Fruit fly (Drosophila melanogaster): Measurements from ENCODE around the gene Cyp4s3.
A peak's percentile ranks its signal among the peaks of the same experiment; 100 is the strongest.

Cyp4s3 gene

dm6 chrX:15085777-15086510 is 30.4 kb downstream of the Cyp4s3 start, which contains the start of the genes CG15027 and Dbct (continued):
- TF ChIP-seq CG15269 (tag; optimal IDR thresholded peaks at IDR 0.05) = peak; percentile 65
- no peak for TF ChIP-seq jing (GFP tag; optimal IDR thresholded peaks at IDR 0.05)
- TF ChIP-seq CG6791 (GFP tag; IDR thresholded peaks at IDR 0.05; ENCODE audit: partially characterized antibody) = peak; percentile 49; the same call in 2 of the 3 replicates
- TF ChIP-seq nau (GFP tag; optimal IDR thresholded peaks at IDR 0.05) = peak; percentile 13
- TF ChIP-seq ap (GFP tag; IDR thresholded peaks at IDR 0.05) = 0 out of 2 replicates have a peak, but pooled peaks have one; percentile 29
- peak; percentile 73; the same call in 2 of the 3 replicates for TF ChIP-seq Doc3 (GFP tag; IDR thresholded peaks at IDR 0.05; ENCODE audit: partially characterized antibody)
- peak; percentile 62 for TF ChIP-seq Chrac-16 (GFP tag; optimal IDR thresholded peaks at IDR 0.05)
- TF ChIP-seq CTCF (GFP tag; optimal IDR thresholded peaks at IDR 0.05) = no peak
- peak; percentile 78 for TF ChIP-seq nmo (GFP tag; optimal IDR thresholded peaks at IDR 0.05)
- peak; percentile 76 for TF ChIP-seq trem (tag; optimal IDR thresholded peaks at IDR 0.05)
- peak; percentile 63 for TF ChIP-seq CG10366 (GFP tag; IDR thresholded peaks at IDR 0.05)
- no peak for TF ChIP-seq CG5953 (GFP tag; IDR thresholded peaks at IDR 0.05)
- peak; percentile 79 for TF ChIP-seq CG10543 (GFP tag; optimal IDR thresholded peaks at IDR 0.05)
- no peak for TF ChIP-seq CG9797 (GFP tag; optimal IDR thresholded peaks at IDR 0.05)
- TF ChIP-seq Rfx (GFP tag; IDR thresholded peaks at IDR 0.05) = peak; percentile 72
- TF ChIP-seq CG31441 (GFP tag; IDR thresholded peaks at IDR 0.05) = peak; percentile 51; the same call in 1 of the 2 replicates
- peak; percentile 81 for TF ChIP-seq BEAF-32 (GFP tag; optimal IDR thresholded peaks at IDR 0.05)
- no peak for TF ChIP-seq crol (GFP tag; IDR thresholded peaks at IDR 0.05)
- TF ChIP-seq tup (GFP tag; optimal IDR thresholded peaks at IDR 0.05) = no peak
- no peak for TF ChIP-seq Mes4 (GFP tag; optimal IDR thresholded peaks at IDR 0.05)
- TF ChIP-seq dpn (GFP tag; optimal IDR thresholded peaks at IDR 0.05) = peak in 1 of 2 experiments; percentile 62
- peak; percentile 53 for TF ChIP-seq Six4 (GFP tag; optimal IDR thresholded peaks at IDR 0.05)
- no peak for TF ChIP-seq Tbp (GFP tag; optimal IDR thresholded peaks at IDR 0.05)
- TF ChIP-seq CG1602 (GFP tag; optimal IDR thresholded peaks at IDR 0.05) = peak; percentile 55
- no peak for TF ChIP-seq CG7745 (tag; optimal IDR thresholded peaks at IDR 0.05)
- no peak for TF ChIP-seq ab (GFP tag; optimal IDR thresholded peaks at IDR 0.05)
- peak; percentile 69 for TF ChIP-seq CG1832 (GFP tag; optimal IDR thresholded peaks at IDR 0.05)
- TF ChIP-seq CG6765 (GFP tag; optimal IDR thresholded peaks at IDR 0.05) = peak; percentile 27
- 0 out of 2 replicates have a peak, but pooled peaks have one; percentile 24 for TF ChIP-seq CG11696 (GFP tag; IDR thresholded peaks at IDR 0.05)
- no peak for TF ChIP-seq CG8944 (GFP tag; optimal IDR thresholded peaks at IDR 0.05)
- TF ChIP-seq CG17385 (GFP tag; optimal IDR thresholded peaks at IDR 0.05) = peak; percentile 39
- no peak for TF ChIP-seq CG6854 (GFP tag; optimal IDR thresholded peaks at IDR 0.05)
- no peak for TF ChIP-seq CG17802 (tag; optimal IDR thresholded peaks at IDR 0.05)
- peak; percentile 60; the same call in 1 of the 2 replicates for TF ChIP-seq CG6689 (GFP tag; IDR thresholded peaks at IDR 0.05)
- no peak for TF ChIP-seq onecut (GFP tag; IDR thresholded peaks at IDR 0.05)
- TF ChIP-seq Gsc (GFP tag; IDR thresholded peaks at IDR 0.05) = no peak
- no peak for TF ChIP-seq sim (GFP tag; IDR thresholded peaks at IDR 0.05)
- TF ChIP-seq CG9876 (GFP tag; optimal IDR thresholded peaks at IDR 0.05) = no peak
- TF ChIP-seq sna (GFP tag; IDR thresholded peaks at IDR 0.05; ENCODE audit: partially characterized antibody) = peak; percentile 80
- TF ChIP-seq nom (GFP tag; optimal IDR thresholded peaks at IDR 0.05) = peak; percentile 36
- TF ChIP-seq Kr (GFP tag; optimal IDR thresholded peaks at IDR 0.05) = no peak
- 0 out of 3 replicates have a peak, but pooled peaks have one; percentile 21 for TF ChIP-seq CG2889 (GFP tag; IDR thresholded peaks at IDR 0.05)
- TF ChIP-seq ttk (GFP tag; IDR thresholded peaks at IDR 0.05) = peak; percentile 46
- TF ChIP-seq tin (GFP tag; optimal IDR thresholded peaks at IDR 0.05) = peak; percentile 57
- TF ChIP-seq br (optimal IDR thresholded peaks at IDR 0.05) = no peak
- peak; percentile 70 for TF ChIP-seq CG4328 (GFP tag; optimal IDR thresholded peaks at IDR 0.05)
- TF ChIP-seq tx (GFP tag; optimal IDR thresholded peaks at IDR 0.05) = no peak
- TF ChIP-seq Vsx1 (GFP tag; optimal IDR thresholded peaks at IDR 0.05) = no peak
- peak; percentile 47 for TF ChIP-seq CG13894 (tag; optimal IDR thresholded peaks at IDR 0.05)
- TF ChIP-seq CG8281 (tag; optimal IDR thresholded peaks at IDR 0.05) = peak; percentile 30

Measured in whole organism, embryonic.